Fruit fly (Drosophila melanogaster): ENCODE results near the gene rudhira.
A peak's percentile ranks its signal among the peaks of the same experiment; 100 is the strongest.

rudhira gene

dm6 chrX:11868866-11869265 lies 52.2 kb downstream of the rudhira start, which contains the start of the genes Nrd1 and CG1847 (continued):
- TF ChIP-seq CG9437 (GFP tag; optimal IDR thresholded peaks at IDR 0.05), result peak; percentile 97
- TF ChIP-seq phol (tag; optimal IDR thresholded peaks at IDR 0.05), result peak; percentile 10
- peak; percentile 49 for TF ChIP-seq E2f2 (GFP tag; IDR thresholded peaks at IDR 0.05)
- no peak for TF ChIP-seq CG3995 (GFP tag; optimal IDR thresholded peaks at IDR 0.05)
- TF ChIP-seq CG14710 (tag; optimal IDR thresholded peaks at IDR 0.05), result peak; percentile 30
- no peak for TF ChIP-seq cad (GFP tag; optimal IDR thresholded peaks at IDR 0.05)
- TF ChIP-seq HLHmδ (GFP tag; optimal IDR thresholded peaks at IDR 0.05), result no peak
- TF ChIP-seq CG10147 (GFP tag; optimal IDR thresholded peaks at IDR 0.05), result no peak
- TF ChIP-seq nerfin-2 (GFP tag; IDR thresholded peaks at IDR 0.05; ENCODE audit: partially characterized antibody), result peak; percentile 85
- peak; percentile 67 for TF ChIP-seq inv (GFP tag; IDR thresholded peaks at IDR 0.05; ENCODE audit: partially characterized antibody)
- no peak for TF ChIP-seq fd3F (GFP tag; optimal IDR thresholded peaks at IDR 0.05)
- peak; percentile 83 for TF ChIP-seq vnd (GFP tag; IDR thresholded peaks at IDR 0.05; ENCODE audit: partially characterized antibody)
- no peak for TF ChIP-seq CG4328 (GFP tag; optimal IDR thresholded peaks at IDR 0.05)
- peak; percentile 66 for TF ChIP-seq Myb (GFP tag; optimal IDR thresholded peaks at IDR 0.05)
- no peak for TF ChIP-seq grau (tag; optimal IDR thresholded peaks at IDR 0.05)
- no peak for TF ChIP-seq NfI (GFP tag; optimal IDR thresholded peaks at IDR 0.05)
- no peak for TF ChIP-seq sens-2 (GFP tag; IDR thresholded peaks at IDR 0.05)
- no peak for TF ChIP-seq maf-S (GFP tag; optimal IDR thresholded peaks at IDR 0.05)
- peak; percentile 62; the same call in 2 of the 3 replicates for TF ChIP-seq knrl (GFP tag; IDR thresholded peaks at IDR 0.05; ENCODE audit: partially characterized antibody)

dm6 chrX:11872517-11872916 lies 55.8 kb downstream of the rudhira start, which contains the start of gene BORCS5:
TSS of gene BORCS5 (minus strand) at chrX:11872779.
- TF ChIP-seq Mrtf (GFP tag; IDR thresholded peaks at IDR 0.05) (no peak), CG31441 (GFP tag; IDR thresholded peaks at IDR 0.05) (no peak), pzg (GFP tag; optimal IDR thresholded peaks at IDR 0.05) (peak; percentile 47), slbo (GFP tag; IDR thresholded peaks at IDR 0.05) (peak; percentile 46), lola (GFP tag; optimal IDR thresholded peaks at IDR 0.05) (peak in 1 of 3 experiments; percentile 81), Dref (GFP tag; IDR thresholded peaks at IDR 0.05) (peak; percentile 45), ssp (GFP tag; IDR thresholded peaks at IDR 0.05) (peak; percentile 96), CG8944 (GFP tag; optimal IDR thresholded peaks at IDR 0.05) (no peak), slp2 (GFP tag; optimal IDR thresholded peaks at IDR 0.05) (no peak), CG6689 (GFP tag; IDR thresholded peaks at IDR 0.05) (no peak), phol (tag; optimal IDR thresholded peaks at IDR 0.05) (peak; percentile 30), ATbp (GFP tag; optimal IDR thresholded peaks at IDR 0.05) (no peak), Hr39 (optimal IDR thresholded peaks at IDR 0.05) (no peak), Doc3 (GFP tag; IDR thresholded peaks at IDR 0.05; ENCODE audit: partially characterized antibody) (no peak), row (GFP tag; IDR thresholded peaks at IDR 0.05) (peak; percentile 72), nmo (GFP tag; optimal IDR thresholded peaks at IDR 0.05) (peak; percentile 25), CG12659 (GFP tag; optimal IDR thresholded peaks at IDR 0.05) (peak; percentile 30), Dbx (GFP tag; IDR thresholded peaks at IDR 0.05) (no peak), MESR4 (GFP tag; optimal IDR thresholded peaks at IDR 0.05) (peak; percentile 71), CG10274 (GFP tag; optimal IDR thresholded peaks at IDR 0.05) (no peak), Nf-YC (tag; optimal IDR thresholded peaks at IDR 0.05) (no peak), BEAF-32 (GFP tag; optimal IDR thresholded peaks at IDR 0.05) (peak; percentile 33), Med (GFP tag) (peak; percentile 51), HLH4C (GFP tag; IDR thresholded peaks at IDR 0.05; ENCODE audit: partially characterized antibody) (no peak), CG32532 (GFP tag; IDR thresholded peaks at IDR 0.05) (peak; percentile 22; the same call in 1 of the 2 replicates), crp (GFP tag; optimal IDR thresholded peaks at IDR 0.05) (peak in 1 of 2 experiments; percentile 54), CG17802 (tag; optimal IDR thresholded peaks at IDR 0.05) (peak; percentile 84), Ets65A (GFP tag) (peak; percentile 91), Dfd (GFP tag; optimal IDR thresholded peaks at IDR 0.05) (no peak), Rx (GFP tag; IDR thresholded peaks at IDR 0.05) (no peak), CG30403 (GFP tag; optimal IDR thresholded peaks at IDR 0.05) (peak; percentile 33), trem (tag; optimal IDR thresholded peaks at IDR 0.05) (peak; percentile 2)

All from whole organism, embryonic.